Worm (Caenorhabditis elegans) whole organism, early embryonic: ENCODE data around the gene str-153.

Experiments used
- B0310.2 ChIP-seq: sonication (generic microtip); optimal IDR thresholded peaks from 2 replicates; lab custom pipeline; 2016; ENCODE audit warnings: mild to moderate bottlenecking, missing genetic modification characterization, missing compliant biosample characterization
- F13C5.2 ChIP-seq: sonication (generic microtip); optimal IDR thresholded peaks from 2 replicates; lab custom pipeline; 2017; ENCODE audit warnings: mild to moderate bottlenecking, missing genetic modification characterization, inconsistent platforms, missing compliant biosample characterization
- aly-1 ChIP-seq: sonication (generic microtip); optimal IDR thresholded peaks from 2 replicates; lab custom pipeline; 2016; ENCODE audit warnings: missing genetic modification characterization, missing compliant biosample characterization
- ama-1 ChIP-seq: fragments of 150-350 bp; optimal IDR thresholded peaks from 2 replicates; lab custom pipeline; 2014
- ceh-13 ChIP-seq: fragments of 200-800 bp; sonication (Bioruptor generic); optimal IDR thresholded peaks from 2 replicates; lab custom pipeline; 2018; ENCODE audit warnings: mild to moderate bottlenecking, missing genetic modification characterization, missing compliant biosample characterization
- ceh-36 ChIP-seq: sonication (generic microtip); optimal IDR thresholded peaks from 2 replicates; lab custom pipeline; 2016; ENCODE audit warnings: missing genetic modification characterization, inconsistent platforms, missing compliant biosample characterization
- ets-7 ChIP-seq: sonication (generic microtip); optimal IDR thresholded peaks from 2 replicates; lab custom pipeline; 2016; ENCODE audit warnings: missing genotype, missing genetic modification characterization, missing compliant biosample characterization
- flt-1 ChIP-seq: fragments of 200-800 bp; sonication (Bioruptor generic); IDR thresholded peaks from 2 replicates; pipeline ENCODE4 v1.3.6; 2022; ENCODE audit warnings: missing genetic modification characterization, missing compliant biosample characterization
- hmbx-1 ChIP-seq: sonication (generic microtip); optimal IDR thresholded peaks from 2 replicates; lab custom pipeline; 2016; ENCODE audit warnings: mild to moderate bottlenecking, missing genetic modification characterization, missing compliant biosample characterization
- hmg-4 ChIP-seq: fragments of 200-800 bp; sonication (Bioruptor generic); optimal IDR thresholded peaks from 2 replicates; lab custom pipeline; 2018; ENCODE audit warnings: mild to moderate bottlenecking, missing genetic modification characterization, missing compliant biosample characterization
- hnd-1 ChIP-seq: sonication (generic microtip); optimal IDR thresholded peaks from 2 replicates; lab custom pipeline; 2016; ENCODE audit warnings: missing genetic modification characterization, missing compliant biosample characterization
- pes-1 ChIP-seq: fragments of 200-800 bp; sonication (Bioruptor generic); IDR thresholded peaks from 2 replicates; pipeline ENCODE4 v1.3.6; 2022; ENCODE audit warnings: missing genetic modification reagents, missing genetic modification characterization, missing compliant biosample characterization
- scrt-1 ChIP-seq: fragments of 200-800 bp; sonication (Bioruptor generic); IDR thresholded peaks from 2 replicates; pipeline ENCODE4 v1.3.6; 2022; ENCODE audit warnings: missing genetic modification characterization, missing compliant biosample characterization
- sea-1 ChIP-seq: fragments of 200-800 bp; sonication (Bioruptor generic); conservative IDR thresholded peaks from 2 replicates; pipeline ENCODE4 v1.3.6; 2022; ENCODE audit warnings: missing genetic modification characterization, missing compliant biosample characterization
- tbx-11 ChIP-seq: fragments of 200-800 bp; sonication (Bioruptor generic); IDR thresholded peaks from 2 replicates; pipeline ENCODE4 v1.3.6; 2022; ENCODE audit warnings: missing genetic modification characterization, missing compliant biosample characterization
- tbx-37 ChIP-seq: fragments of 200-800 bp; sonication (Bioruptor generic); conservative IDR thresholded peaks from 2 replicates; pipeline ENCODE4 v1.3.6; 2022; ENCODE audit warnings: missing genetic modification reagents, missing genetic modification characterization, missing compliant biosample characterization
- tra-4 ChIP-seq: sonication (generic microtip); optimal IDR thresholded peaks from 2 replicates; lab custom pipeline; 2017; ENCODE audit warnings: missing genetic modification characterization, missing compliant biosample characterization

str-153 gene

ce11 chrIV:4934103-4934502 lies at the start of gene str-153:
Gene str-153 (plus strand): TSS chrIV:4934403.
- no peak for TF ChIP-seq aly-1 (tag; lab: Kevin White, UChicago)

- TF ChIP-seq scrt-1 (GFP tag; lab: Robert Waterston, UW) (no peak), tbx-37 (GFP tag; lab: Robert Waterston, UW) (no peak), sea-1 (GFP tag; lab: Robert Waterston, UW) (0 out of 2 replicates have a peak, but pooled peaks have one; percentile 49), pes-1 (0 out of 2 replicates have a peak, but pooled peaks have one; percentile 59), ama-1 (lab: Kevin White, UChicago) (no peak), hnd-1 (tag; lab: Kevin White, UChicago) (no peak), ceh-36 (tag; lab: Kevin White, UChicago) (peak; percentile 1), tbx-11 (no peak)
Observed at ce11 chrIV:4885435-4885834, 48.8 kb upstream of the str-153 start.

ce11 chrIV:4887258-4887657 lies 46.9 kb upstream of the str-153 start, which contains the start of gene T08B6.1:
Gene T08B6.1 (minus strand): TSS chrIV:4887358.
- TF ChIP-seq hnd-1 (tag; lab: Kevin White, UChicago) (no peak), hmbx-1 (tag; lab: Kevin White, UChicago) (no peak), aly-1 (tag; lab: Kevin White, UChicago) (no peak), ceh-13 (GFP tag; lab: Kevin White, UChicago) (no peak), tbx-37 (GFP tag; lab: Robert Waterston, UW) (no peak)

ce11 chrIV:4889613-4890012 lies 44.6 kb upstream of the str-153 start, which contains the start of gene sgnh-1:
Gene sgnh-1 (plus strand): TSS chrIV:4889913.
- TF ChIP-seq aly-1 (tag; lab: Kevin White, UChicago): no peak

ce11 chrIV:4890543-4890942 lies 43.7 kb upstream of the str-153 start, which contains the start of gene T08B6.9:
Gene T08B6.9 (plus strand): TSS chrIV:4890843.
- no peak for TF ChIP-seq ama-1 (lab: Kevin White, UChicago)
- TF ChIP-seq scrt-1 (GFP tag; lab: Robert Waterston, UW): no peak
- no peak for TF ChIP-seq hmg-4 (GFP tag; lab: Kevin White, UChicago)
- no peak for TF ChIP-seq ceh-13 (GFP tag; lab: Kevin White, UChicago)
- no peak for TF ChIP-seq hmbx-1 (tag; lab: Kevin White, UChicago)
- no peak for TF ChIP-seq tbx-11
- no peak for TF ChIP-seq F13C5.2
- no peak for TF ChIP-seq tra-4 (tag; lab: Kevin White, UChicago)
- no peak for TF ChIP-seq aly-1 (tag; lab: Kevin White, UChicago)
- no peak for TF ChIP-seq flt-1
- no peak for TF ChIP-seq sea-1 (GFP tag; lab: Robert Waterston, UW)
- TF ChIP-seq pes-1: no peak

ce11 chrIV:4903961-4904360 lies 30.2 kb upstream of the str-153 start, which contains the start of gene str-161:
Gene str-161 (minus strand): TSS chrIV:4904061.
- TF ChIP-seq tbx-11: no peak
- TF ChIP-seq hmbx-1 (tag; lab: Kevin White, UChicago): no peak
- TF ChIP-seq hnd-1 (tag; lab: Kevin White, UChicago): no peak
- no peak for TF ChIP-seq ets-7 (tag; lab: Kevin White, UChicago)
- no peak for TF ChIP-seq F13C5.2
- TF ChIP-seq ceh-36 (tag; lab: Kevin White, UChicago): no peak
- TF ChIP-seq aly-1 (tag; lab: Kevin White, UChicago): no peak
- TF ChIP-seq ama-1 (lab: Kevin White, UChicago): no peak
- no peak for TF ChIP-seq tra-4 (tag; lab: Kevin White, UChicago)
- no peak for TF ChIP-seq B0310.2 (tag; lab: Kevin White, UChicago)
- TF ChIP-seq sea-1 (GFP tag; lab: Robert Waterston, UW): no peak
- no peak for TF ChIP-seq flt-1
- no peak for TF ChIP-seq tbx-37 (GFP tag; lab: Robert Waterston, UW)
- no peak for TF ChIP-seq hmg-4 (GFP tag; lab: Kevin White, UChicago)
- TF ChIP-seq ceh-13 (GFP tag; lab: Kevin White, UChicago): no peak

ce11 chrIV:4905645-4906135 lies 28.5 kb upstream of the str-153 start, which contains the start of gene T08B6.4:
Gene T08B6.4 (plus strand): TSS chrIV:4905695.
- TF ChIP-seq ceh-13 (GFP tag; lab: Kevin White, UChicago) (no peak), flt-1 (no peak), tra-4 (tag; lab: Kevin White, UChicago) (no peak), aly-1 (tag; lab: Kevin White, UChicago) (no peak), B0310.2 (tag; lab: Kevin White, UChicago) (no peak), tbx-11 (no peak), ama-1 (lab: Kevin White, UChicago) (no peak), tbx-37 (GFP tag; lab: Robert Waterston, UW) (no peak), ets-7 (tag; lab: Kevin White, UChicago) (no peak), F13C5.2 (no peak), hmg-4 (GFP tag; lab: Kevin White, UChicago) (no peak)

ce11 chrIV:4909039-4909438 lies 25.2 kb upstream of the str-153 start, which contains the start of gene str-159:
Gene str-159 (plus strand): TSS chrIV:4909339.
- TF ChIP-seq ets-7 (tag; lab: Kevin White, UChicago): no peak
- TF ChIP-seq F13C5.2: no peak
- no peak for TF ChIP-seq hmg-4 (GFP tag; lab: Kevin White, UChicago)
- TF ChIP-seq flt-1: no peak
- no peak for TF ChIP-seq tbx-37 (GFP tag; lab: Robert Waterston, UW)
- TF ChIP-seq pes-1: no peak
- no peak for TF ChIP-seq tbx-11
- TF ChIP-seq sea-1 (GFP tag; lab: Robert Waterston, UW): no peak
- TF ChIP-seq ama-1 (lab: Kevin White, UChicago): no peak
- no peak for TF ChIP-seq tra-4 (tag; lab: Kevin White, UChicago)
- no peak for TF ChIP-seq scrt-1 (GFP tag; lab: Robert Waterston, UW)
- TF ChIP-seq B0310.2 (tag; lab: Kevin White, UChicago): no peak
